Worm (Caenorhabditis elegans) whole organism, L4 larva: ENCODE results near the gene sri-60.

Experiments used
- D1046.2 ChIP-seq: fragments of 200-800 bp; sonication (Bioruptor generic); IDR thresholded peaks from 2 replicates; pipeline ENCODE4 v1.3.6; 2022; ENCODE audit warnings: missing genetic modification characterization, missing compliant biosample characterization
- F37D6.2 ChIP-seq: sonication (generic microtip); optimal IDR thresholded peaks from 2 replicates; lab custom pipeline; 2016; ENCODE audit warnings: mild to moderate bottlenecking, missing genetic modification characterization, missing compliant biosample characterization
- F44E2.7 ChIP-seq: fragments of 200-800 bp; sonication (Bioruptor generic); IDR thresholded peaks from 2 replicates; pipeline ENCODE4 v2.1.2; 2022; ENCODE audit warnings: missing genetic modification characterization, missing compliant biosample characterization
- F49E8.2 ChIP-seq: sonication (generic microtip); optimal IDR thresholded peaks from 2 replicates; lab custom pipeline; 2016; ENCODE audit warnings: missing compliant biosample characterization, mild to moderate bottlenecking, missing genetic modification characterization, borderline replicate concordance
- T20F7.1 ChIP-seq: fragments of 200-800 bp; sonication (Bioruptor generic); optimal IDR thresholded peaks from 2 replicates; lab custom pipeline; 2018; ENCODE audit warnings: mild to moderate bottlenecking, missing genetic modification characterization, missing compliant biosample characterization
- Y105C5A.15 ChIP-seq: fragments of 200-800 bp; sonication (Bioruptor generic); IDR thresholded peaks from 2 replicates; pipeline ENCODE4 v1.3.6; 2022; ENCODE audit warnings: missing genetic modification characterization, missing compliant biosample characterization
- Y5F2A.4 ChIP-seq: fragments of 200-800 bp; sonication (Bioruptor generic); optimal IDR thresholded peaks from 2 replicates; lab custom pipeline; 2018; ENCODE audit warnings: mild to moderate bottlenecking, missing genetic modification characterization, missing compliant biosample characterization
- ZK546.5 ChIP-seq, 2 experiments: sonication (generic microtip); optimal IDR thresholded peaks; 2 replicates each; lab custom pipeline; 2017; ENCODE audit warnings: missing biosample characterization in 2 of 2, missing genetic modification characterization in 2 of 2
- aha-1 ChIP-seq: fragments of 150-350 bp; peaks from one replicate; lab custom pipeline; 2014; ENCODE audit warnings: missing biosample characterization, missing genetic modification characterization
- arid-1 ChIP-seq: fragments of 200-800 bp; sonication (Bioruptor generic); conservative IDR thresholded peaks from 2 replicates; pipeline ENCODE4 v1.3.6; 2022; ENCODE audit warnings: missing genetic modification reagents, missing genetic modification characterization, missing compliant biosample characterization
- ceh-20 ChIP-seq: fragments of 200-800 bp; sonication (Bioruptor generic); IDR thresholded peaks from 2 replicates; pipeline ENCODE4 v1.3.6; 2022; ENCODE audit warnings: missing genetic modification reagents, missing genetic modification characterization, missing compliant biosample characterization
- ceh-28 ChIP-seq: fragments of 150-350 bp; optimal IDR thresholded peaks from 2 replicates; lab custom pipeline; 2014; ENCODE audit warnings: missing biosample characterization, missing genetic modification reagents, missing genetic modification characterization
- ceh-32 ChIP-seq: sonication (generic microtip); optimal IDR thresholded peaks from 2 replicates; lab custom pipeline; 2016; ENCODE audit warnings: mild to moderate bottlenecking, missing genetic modification characterization, missing compliant biosample characterization; ENCODE audit not compliant: poor library complexity
- ceh-62 ChIP-seq: sonication (generic microtip); optimal IDR thresholded peaks from 2 replicates; lab custom pipeline; 2017; ENCODE audit warnings: missing biosample characterization, missing genetic modification characterization
- dmd-6 ChIP-seq: fragments of 200-800 bp; sonication (Bioruptor generic); IDR thresholded peaks from 2 replicates; pipeline ENCODE4 v1.3.6; 2022; ENCODE audit warnings: missing genetic modification reagents, missing genetic modification characterization, missing compliant biosample characterization
- dmd-8 ChIP-seq: fragments of 200-800 bp; sonication (Bioruptor generic); IDR thresholded peaks from 2 replicates; pipeline ENCODE4 v1.3.6; 2022; ENCODE audit warnings: missing genetic modification characterization, missing compliant biosample characterization
- dmd-9 ChIP-seq: fragments of 200-800 bp; sonication (Bioruptor generic); IDR thresholded peaks from 2 replicates; pipeline ENCODE4 v1.3.6; 2022; ENCODE audit warnings: missing genetic modification reagents, missing genetic modification characterization, missing compliant biosample characterization
- duxl-1 ChIP-seq: sonication (generic microtip); optimal IDR thresholded peaks from 2 replicates; lab custom pipeline; 2016; ENCODE audit warnings: mild to moderate bottlenecking, missing genetic modification characterization, moderate library complexity, missing compliant biosample characterization; ENCODE audit not compliant: poor library complexity
- dve-1 ChIP-seq: sonication (generic microtip); optimal IDR thresholded peaks from 2 replicates; lab custom pipeline; 2017; ENCODE audit warnings: antibody characterized with exemption, mild to moderate bottlenecking, missing genetic modification characterization, missing compliant biosample characterization; ENCODE audit not compliant: insufficient read depth
- egl-27 ChIP-seq: sonication (generic microtip); optimal IDR thresholded peaks from 3 replicates; lab custom pipeline; 2017; ENCODE audit warnings: missing biosample characterization, missing genetic modification reagents, missing genetic modification characterization
- egl-43 ChIP-seq: fragments of 200-800 bp; sonication (Bioruptor generic); IDR thresholded peaks from 2 replicates; pipeline ENCODE4 v1.3.6; 2022; ENCODE audit warnings: missing genetic modification reagents, missing genetic modification characterization, missing compliant biosample characterization
- hmg-1.1 ChIP-seq: fragments of 200-800 bp; sonication (Bioruptor generic); IDR thresholded peaks from 2 replicates; pipeline ENCODE4 v1.3.6; 2022; ENCODE audit warnings: missing genetic modification reagents, missing genetic modification characterization, missing compliant biosample characterization
- jun-1 ChIP-seq: fragments of 150-350 bp; optimal IDR thresholded peaks from 2 replicates; lab custom pipeline; 2014; ENCODE audit warnings: missing biosample characterization, missing genetic modification reagents, missing genetic modification characterization
- lin-13 ChIP-seq: fragments of 150-350 bp; optimal IDR thresholded peaks from 2 replicates; lab custom pipeline; 2014; ENCODE audit warnings: missing biosample characterization, missing genetic modification reagents, missing genetic modification characterization
- lin-38 ChIP-seq: fragments of 200-800 bp; sonication (Bioruptor generic); IDR thresholded peaks from 2 replicates; pipeline ENCODE4 v1.3.6; 2022; ENCODE audit warnings: missing genetic modification reagents, missing genetic modification characterization, missing compliant biosample characterization
- lin-39 ChIP-seq: fragments of 150-350 bp; optimal IDR thresholded peaks from 2 replicates; lab custom pipeline; 2014; ENCODE audit warnings: missing biosample characterization, missing genetic modification reagents, missing genetic modification characterization
- madf-5 ChIP-seq, 2 experiments: fragments of 200-800 bp; sonication (Bioruptor generic); IDR thresholded peaks; 2 replicates each; pipeline ENCODE4 v1.3.6; 2022; ENCODE audit warnings: missing compliant biosample characterization in 2 of 2, missing genetic modification characterization in 2 of 2
- madf-9 ChIP-seq: fragments of 200-800 bp; sonication (Bioruptor generic); conservative IDR thresholded peaks from 2 replicates; pipeline ENCODE4 v1.3.6; 2022; ENCODE audit warnings: missing genetic modification reagents, missing genetic modification characterization, missing compliant biosample characterization
- mdl-1 ChIP-seq, 2 experiments: fragments of 150-350 bp in 1 of 2; sonication (generic microtip) in 1 of 2; optimal IDR thresholded peaks; 2 replicates each; lab custom pipeline; 2014 to 2017; ENCODE audit warnings: missing biosample characterization in 2 of 2, missing genetic modification characterization in 2 of 2
- mdt-29 ChIP-seq: fragments of 200-800 bp; sonication (Bioruptor generic); IDR thresholded peaks from 2 replicates; pipeline ENCODE4 v1.3.6; 2022; ENCODE audit warnings: missing genetic modification reagents, missing genetic modification characterization, missing compliant biosample characterization
- mes-2 ChIP-seq: sonication (generic microtip); optimal IDR thresholded peaks from 2 replicates; lab custom pipeline; 2016; ENCODE audit warnings: missing genotype, mild to moderate bottlenecking, missing genetic modification characterization, missing compliant biosample characterization; ENCODE audit not compliant: poor library complexity, severe bottlenecking
- nhr-11 ChIP-seq: fragments of 150-350 bp; optimal IDR thresholded peaks from 2 replicates; lab custom pipeline; 2014; ENCODE audit warnings: missing biosample characterization, missing genetic modification characterization
- nhr-42 ChIP-seq: fragments of 200-800 bp; sonication (Bioruptor generic); IDR thresholded peaks from 2 replicates; pipeline ENCODE4 v1.3.6; 2022; ENCODE audit warnings: missing genetic modification characterization, missing compliant biosample characterization
- nhr-48 ChIP-seq: sonication (generic microtip); optimal IDR thresholded peaks from 2 replicates; lab custom pipeline; 2016; ENCODE audit warnings: mild to moderate bottlenecking, missing genetic modification characterization, missing compliant biosample characterization
- php-3 ChIP-seq: fragments of 200-800 bp; sonication (Bioruptor generic); IDR thresholded peaks from 2 replicates; pipeline ENCODE4 v1.3.6; 2022; ENCODE audit warnings: missing genetic modification reagents, missing genetic modification characterization, missing compliant biosample characterization
- rbr-2 ChIP-seq: sonication (generic microtip); optimal IDR thresholded peaks from 2 replicates; lab custom pipeline; 2016; ENCODE audit warnings: missing genotype, missing genetic modification characterization, missing compliant biosample characterization
- saeg-2 ChIP-seq: fragments of 200-800 bp; sonication (Bioruptor generic); IDR thresholded peaks from 2 replicates; pipeline ENCODE4 v1.3.6; 2022; ENCODE audit warnings: missing genetic modification reagents, missing genetic modification characterization, missing compliant biosample characterization
- skn-1 ChIP-seq: fragments of 150-350 bp; optimal IDR thresholded peaks from 2 replicates; lab custom pipeline; 2014; ENCODE audit warnings: missing biosample characterization, missing genetic modification characterization
- snpc-1.2 ChIP-seq: fragments of 200-800 bp; sonication (Bioruptor generic); IDR thresholded peaks from 2 replicates; pipeline ENCODE4 v1.3.6; 2022; ENCODE audit warnings: missing genetic modification reagents, missing genetic modification characterization, missing compliant biosample characterization
- spr-1 ChIP-seq: sonication (generic microtip); optimal IDR thresholded peaks from 2 replicates; lab custom pipeline; 2016; ENCODE audit warnings: mild to moderate bottlenecking, missing genetic modification characterization, missing compliant biosample characterization
- spr-3 ChIP-seq: fragments of 200-800 bp; sonication (Bioruptor generic); optimal IDR thresholded peaks from 2 replicates; lab custom pipeline; 2018; ENCODE audit warnings: mild to moderate bottlenecking, missing genetic modification characterization, missing compliant biosample characterization
- tag-97 ChIP-seq: fragments of 200-800 bp; sonication (Bioruptor generic); IDR thresholded peaks from 2 replicates; pipeline ENCODE4 v1.3.6; 2022; ENCODE audit warnings: missing genetic modification characterization, missing compliant biosample characterization
- tra-1 ChIP-seq: fragments of 200-800 bp; sonication (Bioruptor generic); IDR thresholded peaks from 2 replicates; pipeline ENCODE4 v1.3.6; 2022; ENCODE audit warnings: missing genetic modification reagents, missing genetic modification characterization, missing compliant biosample characterization
- unc-130 ChIP-seq: sonication (generic microtip); optimal IDR thresholded peaks from 2 replicates; lab custom pipeline; 2016; ENCODE audit warnings: missing genetic modification reagents, missing genetic modification characterization, missing compliant biosample characterization
- unc-39 ChIP-seq: sonication (generic microtip); optimal IDR thresholded peaks from 2 replicates; lab custom pipeline; 2017; ENCODE audit warnings: missing biosample characterization, missing genetic modification characterization
- zag-1 ChIP-seq: fragments of 150-350 bp; optimal IDR thresholded peaks from 2 replicates; lab custom pipeline; 2014; ENCODE audit warnings: missing biosample characterization, missing genetic modification characterization
- zfp-2 ChIP-seq: sonication (generic microtip); optimal IDR thresholded peaks from 2 replicates; lab custom pipeline; 2016; ENCODE audit warnings: mild to moderate bottlenecking, missing genetic modification characterization, missing compliant biosample characterization
- zfp-3 ChIP-seq: fragments of 200-800 bp; sonication (Bioruptor generic); conservative IDR thresholded peaks from 2 replicates; pipeline ENCODE4 v1.3.6; 2022; ENCODE audit warnings: missing genetic modification reagents, missing genetic modification characterization, missing compliant biosample characterization

sri-60 gene

ce11 chrII:2736156-2736728 is 33.6 kb upstream of the sri-60 start, which contains the start of gene T05A8.8 (continued):
- TF ChIP-seq ZK546.5 (tag; optimal IDR thresholded peaks at IDR 0.05; lab: Kevin White, UChicago) = no peak
- TF ChIP-seq nhr-48 (tag; lab: Kevin White, UChicago) = no peak
- no peak for TF ChIP-seq hmg-1.1 (GFP tag; lab: Robert Waterston, UW)
- no peak for TF ChIP-seq ceh-28 (tag; lab: Kevin White, UChicago)
- no peak for TF ChIP-seq zfp-3 (GFP tag; lab: Robert Waterston, UW)
- no peak for TF ChIP-seq unc-39 (tag; lab: Kevin White, UChicago)
- TF ChIP-seq ceh-20 (GFP tag; lab: Robert Waterston, UW) = no peak
- no peak for TF ChIP-seq F37D6.2 (tag; lab: Kevin White, UChicago)
- no peak for TF ChIP-seq unc-130 (GFP tag; lab: Kevin White, UChicago)
- TF ChIP-seq madf-5 (GFP tag; IDR thresholded peaks at IDR 0.05; lab: Robert Waterston, UW) = 0 out of 4 replicates have a peak, but pooled peaks have one; percentile 27 to 41
- no peak for TF ChIP-seq rbr-2 (tag; lab: Kevin White, UChicago)
- TF ChIP-seq madf-9 = 0 out of 2 replicates have a peak, but pooled peaks have one; percentile 15
- TF ChIP-seq egl-27 (tag; lab: Kevin White, UChicago) = no peak
- TF ChIP-seq mes-2 (tag; lab: Kevin White, UChicago) = no peak
- no peak for TF ChIP-seq tag-97 (GFP tag; lab: Robert Waterston, UW)
- TF ChIP-seq mdt-29 = no peak
- TF ChIP-seq zfp-2 (tag; lab: Kevin White, UChicago) = no peak
- no peak for TF ChIP-seq snpc-1.2 (GFP tag; lab: Robert Waterston, UW)
- TF ChIP-seq F49E8.2 (tag; lab: Kevin White, UChicago) = no peak
- TF ChIP-seq saeg-2 (GFP tag; lab: Robert Waterston, UW) = no peak
- no peak for TF ChIP-seq nhr-11 (tag; lab: Kevin White, UChicago)
- TF ChIP-seq arid-1 (GFP tag; lab: Robert Waterston, UW) = no peak
- no peak for TF ChIP-seq ceh-62 (tag; lab: Kevin White, UChicago)
- no peak for TF ChIP-seq skn-1 (tag; lab: Kevin White, UChicago)
- no peak for TF ChIP-seq php-3 (GFP tag; lab: Robert Waterston, UW)
- TF ChIP-seq lin-39 (tag; lab: Kevin White, UChicago) = no peak
- 0 out of 2 replicates have a peak, but pooled peaks have one; percentile 5 for TF ChIP-seq dmd-8 (GFP tag; lab: Robert Waterston, UW)
- TF ChIP-seq mdl-1 (tag; optimal IDR thresholded peaks at IDR 0.05; lab: Kevin White, UChicago) = no peak
- no peak for TF ChIP-seq ceh-32 (tag; lab: Kevin White, UChicago)
- TF ChIP-seq T20F7.1 (GFP tag; lab: Kevin White, UChicago) = no peak
- TF ChIP-seq dve-1 (tag; lab: Kevin White, UChicago) = no peak
- TF ChIP-seq lin-13 = no peak
- no peak for TF ChIP-seq dmd-6 (GFP tag; lab: Robert Waterston, UW)
- no peak for TF ChIP-seq nhr-42 (GFP tag; lab: Robert Waterston, UW)
- no peak for TF ChIP-seq duxl-1 (tag; lab: Kevin White, UChicago)
- peak; percentile 67 for TF ChIP-seq egl-43
- no peak for TF ChIP-seq spr-1 (tag; lab: Kevin White, UChicago)
- TF ChIP-seq, all 104 proteins: peak for 10

- TF ChIP-seq spr-1 (tag; lab: Kevin White, UChicago) (peak; percentile 6), aha-1 (tag; lab: Kevin White, UChicago) (peak; percentile 80), jun-1 (tag; lab: Kevin White, UChicago) (no peak), egl-43 (peak; percentile 82), lin-38 (GFP tag; lab: Robert Waterston, UW) (peak; percentile 63), Y5F2A.4 (no peak), mdt-29 (peak; percentile 52; the same call in 1 of the 2 replicates), Y105C5A.15 (GFP tag; lab: Robert Waterston, UW) (0 out of 2 replicates have a peak, but pooled peaks have one; percentile 61), lin-13 (peak; percentile 46), hmg-1.1 (GFP tag; lab: Robert Waterston, UW) (no peak), D1046.2 (GFP tag; lab: Robert Waterston, UW) (0 out of 2 replicates have a peak, but pooled peaks have one; percentile 19), tra-1 (GFP tag; lab: Robert Waterston, UW) (0 out of 2 replicates have a peak, but pooled peaks have one; percentile 44), F44E2.7 (GFP tag; lab: Robert Waterston, UW) (0 out of 2 replicates have a peak, but pooled peaks have one; percentile 71), snpc-1.2 (GFP tag; lab: Robert Waterston, UW) (peak; percentile 65), dmd-9 (peak; percentile 44; the same call in 1 of the 2 replicates), mes-2 (tag; lab: Kevin White, UChicago) (peak; percentile 43), F49E8.2 (tag; lab: Kevin White, UChicago) (no peak), zag-1 (tag; lab: Kevin White, UChicago) (no peak), T20F7.1 (GFP tag; lab: Kevin White, UChicago) (no peak), spr-3 (GFP tag; lab: Kevin White, UChicago) (no peak)
These were observed 33.0 kb upstream of the sri-60 start for ce11 chrII:2735644-2736043.
